Fruit fly (Drosophila melanogaster) whole organism, adult: ENCODE measurements around the gene Sec15.

Source experiments
- CG12768 ChIP-seq: fragments of 200-800 bp; sonication (Bioruptor generic); optimal IDR thresholded peaks from 2 replicates; lab custom pipeline; 2017; ENCODE audit warnings: missing biosample characterization, missing genetic modification characterization, mild to moderate bottlenecking, moderate library complexity, missing genetic modification reagents
- CG33017 ChIP-seq: fragments of 200-800 bp; sonication (Bioruptor generic); optimal IDR thresholded peaks from 2 replicates; lab custom pipeline; 2018; ENCODE audit warnings: missing biosample characterization, mild to moderate bottlenecking, missing genetic modification characterization, moderate library complexity
- CG7045 ChIP-seq: fragments of 200-800 bp; sonication (Bioruptor generic); optimal IDR thresholded peaks from 2 replicates; lab custom pipeline; 2017; ENCODE audit warnings: missing biosample characterization, mild to moderate bottlenecking, missing genetic modification characterization
- Clk ChIP-seq: fragments of 200-800 bp; sonication (Bioruptor generic); optimal IDR thresholded peaks from 2 replicates; lab custom pipeline; 2017; ENCODE audit warnings: missing biosample characterization, missing genetic modification characterization
- Crg-1 ChIP-seq: fragments of 200-800 bp; sonication (Bioruptor generic); optimal IDR thresholded peaks from 2 replicates; lab custom pipeline; 2016; ENCODE audit warnings: missing biosample characterization, missing genetic modification characterization
- Hr96 ChIP-seq: fragments of 200-800 bp; sonication (Bioruptor generic); optimal IDR thresholded peaks from 2 replicates; lab custom pipeline; 2016; ENCODE audit warnings: missing biosample characterization, missing genetic modification characterization
- cnc ChIP-seq, 2 experiments: fragments of >200 bp; optimal IDR thresholded peaks; 2 replicates each; lab custom pipeline; 2017
- kay ChIP-seq: fragments of 200-800 bp; sonication (Bioruptor generic); peaks from one replicate; lab custom pipeline; 2016; ENCODE audit warnings: missing biosample characterization, missing genetic modification characterization, borderline replicate concordance

dm6 chr3R:21102477-21102876 lies 5.3 kb downstream of the Sec15 start:
- no peak for TF ChIP-seq CG33017 (tag; lab: Kevin White, UChicago)
- TF ChIP-seq kay (GFP tag; lab: Kevin White, UChicago), result no peak
- no peak for TF ChIP-seq Clk (GFP tag; lab: Kevin White, UChicago)
- TF ChIP-seq cnc (optimal IDR thresholded peaks at IDR 0.05; lab: Kevin White, UChicago), result no peak
- TF ChIP-seq CG7045 (GFP tag; lab: Kevin White, UChicago), result no peak
- no peak for TF ChIP-seq CG12768 (GFP tag; lab: Kevin White, UChicago)
- no peak for TF ChIP-seq Hr96 (GFP tag; lab: Kevin White, UChicago)
- TF ChIP-seq Crg-1, result no peak
